Worm (Caenorhabditis elegans) whole organism, L3 larva: ENCODE data around the gene srlf-12.

Source experiments
- R02D3.7 ChIP-seq: fragments of 150-350 bp; optimal IDR thresholded peaks from 2 replicates; lab custom pipeline; 2014; ENCODE audit warnings: missing biosample characterization, missing genetic modification characterization
- ZK546.5 ChIP-seq: sonication (generic microtip); optimal IDR thresholded peaks from 2 replicates; lab custom pipeline; 2017; ENCODE audit warnings: missing biosample characterization, missing genetic modification characterization
- aly-2 ChIP-seq: fragments of 150-350 bp; optimal IDR thresholded peaks from 2 replicates; lab custom pipeline; 2014; ENCODE audit warnings: missing biosample characterization, missing genetic modification characterization
- ama-1 ChIP-seq: fragments of 150-350 bp; optimal IDR thresholded peaks from 2 replicates; lab custom pipeline; 2018
- ceh-28 ChIP-seq: fragments of 150-350 bp; optimal IDR thresholded peaks from 2 replicates; lab custom pipeline; 2014; ENCODE audit warnings: missing biosample characterization, missing genetic modification reagents, missing genetic modification characterization
- ceh-82 ChIP-seq: fragments of 150-350 bp; optimal IDR thresholded peaks from 2 replicates; lab custom pipeline; 2014; ENCODE audit warnings: missing biosample characterization, missing genetic modification characterization
- ceh-9 ChIP-seq: sonication (generic microtip); optimal IDR thresholded peaks from 2 replicates; lab custom pipeline; 2018; ENCODE audit warnings: missing biosample characterization, missing genetic modification characterization
- egl-27 ChIP-seq: sonication (generic microtip); optimal IDR thresholded peaks from 4 replicates; lab custom pipeline; 2017; ENCODE audit warnings: missing biosample characterization, missing genetic modification reagents, missing genetic modification characterization
- egl-5 ChIP-seq: fragments of 150-350 bp; optimal IDR thresholded peaks from 2 replicates; lab custom pipeline; 2017; ENCODE audit warnings: missing biosample characterization, missing genetic modification reagents, missing genetic modification characterization, inconsistent platforms
- elt-1 ChIP-seq: fragments of 150-350 bp; optimal IDR thresholded peaks from 2 replicates; lab custom pipeline; 2014; ENCODE audit warnings: missing biosample characterization, missing genetic modification characterization
- elt-2 ChIP-seq: sonication (generic microtip); optimal IDR thresholded peaks from 2 replicates; lab custom pipeline; 2016; ENCODE audit warnings: missing genetic modification reagents, mild to moderate bottlenecking, missing genetic modification characterization, missing compliant biosample characterization
- fkh-10 ChIP-seq: sonication (generic microtip); optimal IDR thresholded peaks from 2 replicates; lab custom pipeline; 2017; ENCODE audit warnings: missing biosample characterization, missing genetic modification reagents, missing genetic modification characterization
- fkh-2 ChIP-seq: fragments of 150-350 bp; optimal IDR thresholded peaks from 2 replicates; lab custom pipeline; 2014; ENCODE audit warnings: missing biosample characterization, missing genetic modification reagents, missing genetic modification characterization
- fos-1 ChIP-seq: fragments of 150-350 bp; optimal IDR thresholded peaks from 2 replicates; lab custom pipeline; 2014; ENCODE audit warnings: missing biosample characterization, missing genetic modification characterization
- jun-1 ChIP-seq: fragments of 150-350 bp; optimal IDR thresholded peaks from 2 replicates; lab custom pipeline; 2014; ENCODE audit warnings: missing biosample characterization, missing genetic modification reagents, missing genetic modification characterization
- lin-15B ChIP-seq: fragments of 150-350 bp; optimal IDR thresholded peaks from 2 replicates; lab custom pipeline; 2014; ENCODE audit warnings: missing biosample characterization, missing genetic modification characterization
- lin-39 ChIP-seq: fragments of 150-350 bp; optimal IDR thresholded peaks from 2 replicates; lab custom pipeline; 2018; ENCODE audit warnings: missing biosample characterization, missing genetic modification reagents, missing genetic modification characterization
- lsy-12 ChIP-seq: sonication (generic microtip); optimal IDR thresholded peaks from 2 replicates; lab custom pipeline; 2016; ENCODE audit warnings: mild to moderate bottlenecking, missing genetic modification characterization, missing compliant biosample characterization
- mdl-1 ChIP-seq: fragments of 150-350 bp; optimal IDR thresholded peaks from 2 replicates; lab custom pipeline; 2014; ENCODE audit warnings: missing biosample characterization, missing genetic modification characterization
- mml-1 ChIP-seq: fragments of 150-350 bp; sonication (generic microtip); optimal IDR thresholded peaks from 3 replicates; lab custom pipeline; 2014; ENCODE audit warnings: missing biosample characterization, missing genetic modification characterization
- nfya-1 ChIP-seq: sonication (generic microtip); optimal IDR thresholded peaks from 2 replicates; lab custom pipeline; 2017; ENCODE audit warnings: missing genetic modification characterization, mild to moderate bottlenecking, missing compliant biosample characterization, antibody characterized with exemption, moderate library complexity; ENCODE audit not compliant: insufficient read depth
- nhr-23 ChIP-seq: fragments of 150-350 bp; optimal IDR thresholded peaks from 2 replicates; lab custom pipeline; 2014; ENCODE audit warnings: missing biosample characterization, missing genetic modification reagents, missing genetic modification characterization
- nhr-237 ChIP-seq: fragments of 150-350 bp; optimal IDR thresholded peaks from 2 replicates; lab custom pipeline; 2014; ENCODE audit warnings: missing biosample characterization, missing genetic modification characterization
- nhr-25 ChIP-seq: sonication (generic microtip); optimal IDR thresholded peaks from 2 replicates; lab custom pipeline; 2017; ENCODE audit warnings: missing biosample characterization, missing genetic modification characterization
- nhr-43 ChIP-seq: sonication (generic microtip); optimal IDR thresholded peaks from 2 replicates; lab custom pipeline; 2016; ENCODE audit warnings: mild to moderate bottlenecking, missing genetic modification characterization, missing compliant biosample characterization; ENCODE audit not compliant: poor library complexity, severe bottlenecking
- nhr-76 ChIP-seq: fragments of 150-350 bp; sonication (generic microtip); optimal IDR thresholded peaks from 5 replicates; lab custom pipeline; 2014; ENCODE audit warnings: missing biosample characterization, missing genetic modification characterization
- nhr-77 ChIP-seq: fragments of 150-350 bp; optimal IDR thresholded peaks from 2 replicates; lab custom pipeline; 2014; ENCODE audit warnings: missing biosample characterization, missing genetic modification characterization
- pha-4 ChIP-seq: fragments of 150-350 bp; optimal IDR thresholded peaks from 2 replicates; lab custom pipeline; 2014; ENCODE audit warnings: missing biosample characterization, missing genetic modification reagents, missing genetic modification characterization
- pqm-1 ChIP-seq: fragments of 150-350 bp; optimal IDR thresholded peaks from 2 replicates; lab custom pipeline; 2017; ENCODE audit warnings: missing biosample characterization, missing genetic modification characterization, inconsistent platforms
- snpc-4 ChIP-seq: fragments of 150-350 bp; optimal IDR thresholded peaks from 2 replicates; lab custom pipeline; 2014; ENCODE audit warnings: missing biosample characterization, missing genetic modification characterization
- unc-39 ChIP-seq: sonication (generic microtip); optimal IDR thresholded peaks from 4 replicates; lab custom pipeline; 2017; ENCODE audit warnings: missing biosample characterization, missing genetic modification characterization
- ztf-11 ChIP-seq: fragments of 150-350 bp; optimal IDR thresholded peaks from 2 replicates; lab custom pipeline; 2014; ENCODE audit warnings: missing biosample characterization, missing genetic modification characterization
- ztf-4 ChIP-seq: fragments of 150-350 bp; optimal IDR thresholded peaks from 2 replicates; lab custom pipeline; 2014; ENCODE audit warnings: missing biosample characterization, missing genetic modification characterization

srlf-12 gene

DNA sequence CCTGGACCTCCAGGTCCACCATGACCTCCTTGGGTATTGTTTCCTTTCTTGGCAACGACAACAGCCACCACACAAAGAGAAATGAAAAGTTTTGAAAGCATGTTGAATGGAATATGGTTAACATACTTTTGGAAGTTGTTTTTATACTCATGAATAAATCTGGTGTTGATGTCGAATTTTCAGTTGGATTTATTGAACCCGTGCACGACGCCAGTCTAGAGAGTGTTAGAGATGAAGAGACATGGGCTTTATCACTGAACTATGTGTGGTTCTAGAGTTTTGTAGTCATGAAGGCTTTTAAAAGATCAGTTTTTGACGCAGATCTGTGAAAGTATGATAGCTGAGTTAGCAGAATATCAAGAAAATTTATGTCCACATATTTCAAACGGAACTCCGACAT, 2.4 kb upstream of the srlf-12 start, which contains the start of gene srlf-14:
srlf-14 (minus strand) TSS at position 101 of the 400 bp plus-strand sequence.
- TF ChIP-seq lin-15B (tag; lab: Kevin White, UChicago) (no peak), elt-1 (tag; lab: Kevin White, UChicago) (no peak), fos-1 (tag; lab: Kevin White, UChicago) (no peak)

DNA sequence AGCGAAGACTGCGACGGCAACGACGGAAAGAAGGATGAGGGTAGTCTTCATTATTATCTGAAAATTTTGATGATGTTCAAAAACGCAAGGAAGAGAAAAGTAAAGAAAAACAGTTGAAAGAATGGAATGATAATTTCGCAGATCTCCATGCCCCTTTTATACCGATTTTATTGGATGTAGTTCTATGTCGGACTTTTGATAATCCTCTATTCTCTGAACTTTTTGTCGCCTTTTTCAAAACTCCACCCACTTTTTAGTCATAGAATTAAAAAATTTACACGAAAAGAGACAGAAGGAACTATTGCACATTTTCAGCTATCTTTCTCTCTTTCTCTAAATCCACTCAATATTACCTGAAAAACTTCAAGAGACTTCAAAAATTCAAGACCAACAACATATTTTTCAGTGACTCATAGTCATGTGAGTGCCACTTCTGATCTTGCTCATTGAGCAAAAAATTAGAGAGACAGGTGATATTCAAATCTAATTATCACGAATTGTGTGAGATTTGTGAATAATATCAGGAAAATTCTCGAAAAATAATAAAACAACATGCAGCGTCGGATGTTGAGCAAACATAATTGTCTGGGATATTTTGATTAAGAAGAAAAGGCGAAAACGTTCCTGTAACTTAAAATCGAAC, 2.0 kb downstream of the srlf-12 start, which contains the start of gene F13E9.15:
F13E9.15 (minus strand) TSS at position 51 of the 643 bp plus-strand sequence.
- TF ChIP-seq pqm-1 (tag; lab: Kevin White, UChicago) (no peak), ama-1 (lab: Kevin White, UChicago) (no peak), ZK546.5 (no peak)

DNA sequence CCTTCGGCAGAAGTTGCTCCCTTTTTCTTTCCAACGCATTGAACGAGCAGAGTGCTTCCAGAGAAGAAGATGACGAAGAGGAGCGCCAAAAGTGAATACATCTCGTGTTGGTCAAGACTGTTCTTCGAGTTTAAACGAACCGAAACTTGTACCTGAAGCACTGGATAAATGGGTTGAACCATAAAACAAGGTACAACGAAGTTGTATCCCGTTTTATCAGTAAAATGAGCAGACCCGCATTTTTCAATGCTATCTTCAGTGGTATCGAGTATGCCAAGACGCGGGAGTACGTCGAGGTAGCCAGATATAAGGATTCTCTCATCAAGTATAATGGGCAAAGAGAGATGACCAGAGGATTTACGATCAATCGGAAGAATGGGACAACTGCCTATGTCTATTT, 4.6 kb downstream of the srlf-12 start, which contains the start of gene F13E9.16:
F13E9.16 (minus strand) TSS at position 101 of the 400 bp plus-strand sequence.
- no peak for TF ChIP-seq ZK546.5
- TF ChIP-seq nhr-76 (tag; lab: Kevin White, UChicago): no peak
- no peak for TF ChIP-seq ama-1 (lab: Kevin White, UChicago)
- TF ChIP-seq ceh-82: no peak
- no peak for TF ChIP-seq ztf-11 (tag; lab: Kevin White, UChicago)

DNA sequence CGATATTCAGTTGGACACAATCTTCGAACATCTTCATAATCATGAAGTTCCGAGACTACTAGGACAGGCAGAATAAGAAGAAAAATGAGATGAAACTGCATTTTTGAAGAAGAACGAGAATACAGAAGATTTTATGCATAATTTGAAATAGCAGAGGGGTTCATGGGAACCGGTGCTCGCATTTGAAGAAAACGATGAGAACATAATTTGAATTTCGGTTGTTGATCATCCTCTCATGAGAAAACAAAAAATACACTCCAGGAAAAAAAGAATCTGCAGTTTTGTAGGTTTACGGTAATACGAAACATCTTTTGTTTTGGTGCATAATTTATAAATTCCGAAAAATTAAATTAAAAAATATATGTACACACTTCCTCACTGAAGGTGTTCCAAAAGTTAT, 6.0 kb downstream of the srlf-12 start, which contains the start of gene srlf-11:
srlf-11 (minus strand) TSS at position 101 of the 400 bp plus-strand sequence.
- TF ChIP-seq snpc-4 (no peak), nhr-25 (tag; lab: Kevin White, UChicago) (no peak), ceh-9 (tag; lab: Kevin White, UChicago) (no peak), mdl-1 (tag; lab: Kevin White, UChicago) (no peak), ceh-82 (no peak), egl-5 (tag; lab: Kevin White, UChicago) (no peak), R02D3.7 (tag; lab: Kevin White, UChicago) (no peak), nhr-237 (tag; lab: Kevin White, UChicago) (no peak), ama-1 (lab: Kevin White, UChicago) (no peak), fkh-2 (tag; lab: Kevin White, UChicago) (no peak), mml-1 (tag; lab: Kevin White, UChicago) (no peak), ztf-4 (no peak), aly-2 (tag; lab: Kevin White, UChicago) (no peak), nfya-1 (tag; lab: Kevin White, UChicago) (no peak), fkh-10 (GFP tag; lab: Kevin White, UChicago) (no peak), unc-39 (tag; lab: Kevin White, UChicago) (no peak), jun-1 (tag; lab: Kevin White, UChicago) (no peak)

DNA sequence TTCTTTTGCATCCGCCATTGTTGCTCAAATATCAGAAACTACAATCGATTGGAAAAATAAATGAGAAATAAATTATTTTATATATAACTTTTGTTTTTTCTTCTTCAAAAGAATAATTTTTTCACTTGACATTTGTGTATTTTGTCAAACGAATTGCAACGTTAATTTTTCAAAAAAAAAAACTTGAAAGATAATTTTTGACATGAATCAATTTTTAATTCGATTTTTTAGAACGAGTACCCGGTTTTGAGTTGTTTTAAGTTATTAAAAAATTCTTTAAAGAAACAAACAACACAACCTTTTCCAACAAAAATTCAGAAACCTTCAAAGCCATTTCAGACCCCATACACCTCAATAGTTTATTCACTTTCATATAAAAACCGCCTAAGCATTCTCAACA, 7.6 kb downstream of the srlf-12 start, which contains the start of gene F13E9.5:
F13E9.5 (minus strand) TSS at position 101 of the 400 bp plus-strand sequence.
- TF ChIP-seq egl-27 (tag; lab: Kevin White, UChicago): no peak
- TF ChIP-seq fkh-2 (tag; lab: Kevin White, UChicago): no peak
- TF ChIP-seq ama-1 (lab: Kevin White, UChicago): no peak
- TF ChIP-seq pqm-1 (tag; lab: Kevin White, UChicago): no peak
- TF ChIP-seq aly-2 (tag; lab: Kevin White, UChicago): no peak
- TF ChIP-seq lin-39 (tag; lab: Kevin White, UChicago): no peak
- TF ChIP-seq pha-4 (tag; lab: Kevin White, UChicago): no peak
- no peak for TF ChIP-seq ceh-9 (tag; lab: Kevin White, UChicago)
- TF ChIP-seq jun-1 (tag; lab: Kevin White, UChicago): no peak
- TF ChIP-seq elt-1 (tag; lab: Kevin White, UChicago): no peak
- no peak for TF ChIP-seq elt-2
- no peak for TF ChIP-seq lsy-12 (tag; lab: Kevin White, UChicago)
- no peak for TF ChIP-seq egl-5 (tag; lab: Kevin White, UChicago)
- no peak for TF ChIP-seq nhr-43 (tag; lab: Kevin White, UChicago)
- TF ChIP-seq, all 47 proteins: peak for 0

DNA sequence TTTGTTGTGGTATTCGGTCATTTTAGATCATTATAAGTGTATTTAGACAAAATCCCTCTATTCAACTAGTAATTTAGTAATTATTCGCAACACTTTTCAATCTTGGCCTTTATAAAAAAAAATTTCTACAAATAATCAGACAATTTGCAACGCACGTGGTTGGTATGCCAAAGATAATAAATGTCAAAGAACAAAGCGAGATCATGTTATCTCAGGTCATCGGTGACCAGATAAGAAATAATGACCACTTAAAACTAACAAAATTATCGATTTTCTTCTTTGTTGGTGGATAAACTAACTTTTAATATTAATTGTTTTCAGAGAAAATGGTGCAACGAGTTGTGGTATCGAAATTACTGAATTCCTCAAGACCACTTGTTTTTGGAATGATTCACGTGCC, 10.7 kb downstream of the srlf-12 start, which contains the start of gene F13E9.13:
F13E9.13 (plus strand) TSS at position 317 of the 400 bp plus-strand sequence.
- TF ChIP-seq ceh-28 (tag; lab: Kevin White, UChicago) (peak; percentile 18), nhr-23 (tag; lab: Kevin White, UChicago) (no peak), nhr-77 (tag; lab: Kevin White, UChicago) (no peak), elt-2 (peak; percentile 67), ztf-4 (no peak), nhr-43 (tag; lab: Kevin White, UChicago) (no peak), mml-1 (tag; lab: Kevin White, UChicago) (no peak)
- TF ChIP-seq, all 47 proteins: peak for 2
